Worm (Caenorhabditis elegans): ENCODE data around the gene C50B6.9.

ce11 chrV:13345867-13346328 is 9.7 kb downstream of the C50B6.9 start, which contains the start of gene twk-43:
- no peak for TF ChIP-seq hpl-2 (GFP tag; optimal IDR thresholded peaks at IDR 0.05)
- no peak for TF ChIP-seq pqm-1 (tag; optimal IDR thresholded peaks at IDR 0.05)
- no peak for TF ChIP-seq F16B12.6 (tag; optimal IDR thresholded peaks at IDR 0.05)
- no peak for TF ChIP-seq unc-86 (tag; optimal IDR thresholded peaks at IDR 0.05)
- no peak for TF ChIP-seq lir-3 (tag; optimal IDR thresholded peaks at IDR 0.05; ENCODE audit: poor library complexity)

All from whole organism, L1 larva.